1 fruit fly cellular context compared by ENCODE assay signal in the genomic region with DNA sequence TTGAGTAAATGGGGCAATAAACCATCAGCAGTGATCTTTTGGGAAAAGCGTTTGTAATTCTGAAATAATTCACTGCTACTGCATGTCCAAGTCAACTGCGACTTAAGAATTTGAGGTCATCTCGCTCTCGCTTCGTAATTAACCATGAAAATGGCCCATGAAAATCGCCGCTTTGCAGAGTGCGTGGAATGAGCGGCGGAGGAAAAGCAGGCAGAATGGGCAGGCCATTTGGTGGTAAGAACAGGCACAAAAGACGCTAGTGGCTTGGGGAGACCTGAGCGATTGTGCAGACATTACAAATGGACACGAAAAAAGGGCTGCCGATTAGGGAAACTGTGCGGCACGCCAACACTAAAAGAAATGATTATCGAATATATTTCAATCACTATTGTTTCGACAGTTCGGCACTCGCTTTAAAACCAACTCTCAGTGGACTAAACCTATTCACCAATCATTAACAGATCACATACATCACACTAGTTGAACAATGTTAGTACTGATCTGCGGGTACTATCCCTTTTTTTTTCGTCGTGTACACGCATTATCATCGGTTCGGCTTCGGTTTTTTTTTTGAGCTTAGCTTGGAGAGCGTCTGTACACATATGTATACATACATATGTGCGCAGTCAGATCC.
TF ChIP-seq lines count a peak whose summit lies in the region.

No protein-coding gene starts in this region.

TF ChIP-seq in whole organism, embryonic, 481 proteins besides CTCF, POLR2A, EP300 and RAD21 (continued from another document):
- TF ChIP-seq aop (GFP tag; IDR thresholded peaks at IDR 0.05; lab: Robert Waterston, UW) = no peak
- TF ChIP-seq eve (GFP tag; optimal IDR thresholded peaks at IDR 0.05; lab: Kevin White, UChicago) = no peak
- no peak for TF ChIP-seq Dip3 (GFP tag; optimal IDR thresholded peaks at IDR 0.05; lab: Kevin White, UChicago)
- no peak for TF ChIP-seq CG4360 (GFP tag; IDR thresholded peaks at IDR 0.05; lab: Robert Waterston, UW)
- peak; percentile 32 for TF ChIP-seq jumu (GFP tag; optimal IDR thresholded peaks at IDR 0.05; lab: Kevin White, UChicago)
- TF ChIP-seq croc (GFP tag; conservative IDR thresholded peaks at IDR 0.05; lab: Robert Waterston, UW) = no peak
- peak; percentile 35 for TF ChIP-seq pum (GFP tag; optimal IDR thresholded peaks at IDR 0.05; lab: Kevin White, UChicago)
- TF ChIP-seq Sry-δ (GFP tag; optimal IDR thresholded peaks at IDR 0.05; lab: Kevin White, UChicago) = no peak
- no peak for TF ChIP-seq D19B (GFP tag; optimal IDR thresholded peaks at IDR 0.05; lab: Kevin White, UChicago)
- TF ChIP-seq stc (GFP tag; IDR thresholded peaks at IDR 0.05; lab: Robert Waterston, UW) = no peak
- no peak for TF ChIP-seq Usf (GFP tag; optimal IDR thresholded peaks at IDR 0.05; lab: Kevin White, UChicago)
- TF ChIP-seq az2 (GFP tag; optimal IDR thresholded peaks at IDR 0.05; lab: Kevin White, UChicago) = peak; percentile 53
- no peak for TF ChIP-seq CG8765 (GFP tag; IDR thresholded peaks at IDR 0.05; lab: Robert Waterston, UW)
- TF ChIP-seq Aef1 (GFP tag; IDR thresholded peaks at IDR 0.05; lab: Robert Waterston, UW) = no peak
- TF ChIP-seq lab (GFP tag; optimal IDR thresholded peaks at IDR 0.05; lab: Kevin White, UChicago) = peak; percentile 11
- no peak for TF ChIP-seq stwl (tag; optimal IDR thresholded peaks at IDR 0.05; lab: Kevin White, UChicago)
- peak; percentile 30; the same call in 1 of the 2 replicates for TF ChIP-seq esg (GFP tag; conservative IDR thresholded peaks at IDR 0.05; lab: Robert Waterston, UW)
- TF ChIP-seq sqz (GFP tag; optimal IDR thresholded peaks at IDR 0.05; lab: Kevin White, UChicago) = peak; percentile 43
- no peak for TF ChIP-seq Rfx (GFP tag; IDR thresholded peaks at IDR 0.05; lab: Robert Waterston, UW)
- TF ChIP-seq pnt (GFP tag; optimal IDR thresholded peaks at IDR 0.05; lab: Kevin White, UChicago) = peak; percentile 31
- TF ChIP-seq CG7786 (GFP tag; optimal IDR thresholded peaks at IDR 0.05; lab: Kevin White, UChicago) = peak; percentile 14
- peak; percentile 68 for TF ChIP-seq Ets65A (GFP tag; lab: Kevin White, UChicago)
- TF ChIP-seq Neu2 (GFP tag; optimal IDR thresholded peaks at IDR 0.05; lab: Kevin White, UChicago; ENCODE audit: borderline replicate concordance) = peak; percentile 92
- TF ChIP-seq CG2712 (tag; optimal IDR thresholded peaks at IDR 0.05; lab: Kevin White, UChicago) = peak; percentile 52
- no peak for TF ChIP-seq Opbp (GFP tag; IDR thresholded peaks at IDR 0.05; lab: Robert Waterston, UW; ENCODE audit: partially characterized antibody)
- TF ChIP-seq CG8944 (GFP tag; optimal IDR thresholded peaks at IDR 0.05; lab: Kevin White, UChicago) = peak; percentile 21
- peak; percentile 18 for TF ChIP-seq bcd (GFP tag; optimal IDR thresholded peaks at IDR 0.05; lab: Kevin White, UChicago)
- TF ChIP-seq BtbVII (GFP tag; optimal IDR thresholded peaks at IDR 0.05; lab: Kevin White, UChicago) = no peak
- no peak for TF ChIP-seq CG18476 (GFP tag; optimal IDR thresholded peaks at IDR 0.05; lab: Kevin White, UChicago)
- TF ChIP-seq CG31388 (GFP tag; optimal IDR thresholded peaks at IDR 0.05; lab: Kevin White, UChicago) = no peak
- no peak for TF ChIP-seq lov (optimal IDR thresholded peaks at IDR 0.05; lab: Kevin White, UChicago)
- TF ChIP-seq lov (GFP tag; IDR thresholded peaks at IDR 0.05; lab: Robert Waterston, UW) = 0 out of 3 replicates have a peak, but pooled peaks have one; percentile 50
- peak; percentile 76 for TF ChIP-seq CG1603 (tag; optimal IDR thresholded peaks at IDR 0.05; lab: Kevin White, UChicago)
